Worm (Caenorhabditis elegans): Measurements from ENCODE around the gene str-74.

str-74 gene

ce11 chrX:10274470-10274869, 33.6 kb upstream of the str-74 start:
- TF ChIP-seq zip-4 (GFP tag; optimal IDR thresholded peaks at IDR 0.05) (no peak), pqm-1 (tag; optimal IDR thresholded peaks at IDR 0.05) (no peak), efl-1 (optimal IDR thresholded peaks at IDR 0.05) (no peak), efl-1 (GFP tag; optimal IDR thresholded peaks at IDR 0.05 in 1 of 2) (peak in 1 of 2 experiments; percentile 0), nhr-85 (tag) (no peak)

ce11 chrX:10273392-10273791, 32.6 kb upstream of the str-74 start, which contains the start of gene F41E7.2:
F41E7.2 (plus strand) TSS chrX:10273692.
- TF ChIP-seq nhr-237 (tag; optimal IDR thresholded peaks at IDR 0.05) (no peak), zag-1 (tag; optimal IDR thresholded peaks at IDR 0.05) (no peak), hlh-17 (GFP tag; optimal IDR thresholded peaks at IDR 0.05; ENCODE audit: borderline replicate concordance) (no peak), pag-3 (tag; optimal IDR thresholded peaks at IDR 0.05; ENCODE audit: borderline replicate concordance, insufficient read depth) (no peak), alr-1 (tag; optimal IDR thresholded peaks at IDR 0.05; ENCODE audit: borderline replicate concordance) (no peak), mef-2 (tag; optimal IDR thresholded peaks at IDR 0.05) (no peak), unc-130 (tag; optimal IDR thresholded peaks at IDR 0.05) (no peak), efl-3 (GFP tag; optimal IDR thresholded peaks at IDR 0.05) (no peak), aha-1 (tag; optimal IDR thresholded peaks at IDR 0.05) (no peak), nhr-47 (tag; optimal IDR thresholded peaks at IDR 0.05) (no peak), ceh-63 (GFP tag; optimal IDR thresholded peaks at IDR 0.05) (no peak), isw-1 (GFP tag; IDR thresholded peaks at IDR 0.05) (no peak), mep-1 (tag; optimal IDR thresholded peaks at IDR 0.05) (no peak), xbp-1 (tag; optimal IDR thresholded peaks at IDR 0.05) (no peak)

- TF ChIP-seq efl-3 (GFP tag; optimal IDR thresholded peaks at IDR 0.05) = no peak
- no peak for TF ChIP-seq ets-5 (GFP tag; IDR thresholded peaks at IDR 0.05)
- TF ChIP-seq unc-130 (tag; optimal IDR thresholded peaks at IDR 0.05) = no peak
- TF ChIP-seq ceh-90 (tag; optimal IDR thresholded peaks at IDR 0.05) = no peak
- TF ChIP-seq efl-1 (optimal IDR thresholded peaks at IDR 0.05) = no peak
- TF ChIP-seq efl-1 (GFP tag; optimal IDR thresholded peaks at IDR 0.05 in 1 of 2) = peak in 1 of 2 experiments; percentile 52
- no peak for TF ChIP-seq unc-62 (GFP tag; optimal IDR thresholded peaks at IDR 0.05)
These were observed 21.5 kb upstream of the str-74 start for ce11 chrX:10262299-10262698.

- TF ChIP-seq rnt-1 (tag; optimal IDR thresholded peaks at IDR 0.05) (no peak), zag-1 (tag; optimal IDR thresholded peaks at IDR 0.05) (no peak), ceh-8 (GFP tag; optimal IDR thresholded peaks at IDR 0.05) (no peak), sptf-1 (tag; optimal IDR thresholded peaks at IDR 0.05) (no peak), egl-13 (tag; optimal IDR thresholded peaks at IDR 0.05) (no peak), unc-30 (tag; optimal IDR thresholded peaks at IDR 0.05) (no peak), elt-3 (tag; optimal IDR thresholded peaks at IDR 0.05) (no peak), fkh-10 (GFP tag; optimal IDR thresholded peaks at IDR 0.05) (no peak), nhr-11 (tag; optimal IDR thresholded peaks at IDR 0.05) (no peak), tlp-1 (tag; optimal IDR thresholded peaks at IDR 0.05) (no peak), unc-130 (tag; optimal IDR thresholded peaks at IDR 0.05) (no peak), xbp-1 (tag; optimal IDR thresholded peaks at IDR 0.05) (no peak), ama-1 (optimal IDR thresholded peaks at IDR 0.05) (no peak), nhr-76 (tag; optimal IDR thresholded peaks at IDR 0.05) (no peak), lin-15B (tag; optimal IDR thresholded peaks at IDR 0.05) (no peak), nhr-84 (tag; optimal IDR thresholded peaks at IDR 0.05) (no peak), nhr-47 (tag; optimal IDR thresholded peaks at IDR 0.05) (no peak)
These were observed 19.2 kb upstream of the str-74 start, which contains the start of gene C32A9.1 for ce11 chrX:10260035-10260434. C32A9.1 (minus strand) TSS chrX:10260135.

- TF ChIP-seq zag-1 (tag; optimal IDR thresholded peaks at IDR 0.05) (no peak), ztf-4 (tag; optimal IDR thresholded peaks at IDR 0.05) (no peak), nhr-76 (tag; optimal IDR thresholded peaks at IDR 0.05) (no peak), rnt-1 (tag; optimal IDR thresholded peaks at IDR 0.05) (peak; percentile 46), nhr-20 (tag; optimal IDR thresholded peaks at IDR 0.05) (peak; percentile 9), ceh-90 (tag; optimal IDR thresholded peaks at IDR 0.05) (no peak), ztf-11 (tag; optimal IDR thresholded peaks at IDR 0.05) (no peak), dsc-1 (tag; optimal IDR thresholded peaks at IDR 0.05) (no peak), nhr-19 (GFP tag; conservative IDR thresholded peaks at IDR 0.05) (0 out of 2 replicates have a peak, but pooled peaks have one; percentile 27), unc-130 (tag; optimal IDR thresholded peaks at IDR 0.05) (peak; percentile 30), jun-1 (tag; optimal IDR thresholded peaks at IDR 0.05) (no peak), snu-23 (GFP tag; optimal IDR thresholded peaks at IDR 0.05) (peak; percentile 6), efl-1 (optimal IDR thresholded peaks at IDR 0.05) (no peak), efl-1 (GFP tag; optimal IDR thresholded peaks at IDR 0.05 in 1 of 2) (no peak), nhr-71 (tag; optimal IDR thresholded peaks at IDR 0.05) (peak; percentile 61), lsy-2 (tag; optimal IDR thresholded peaks at IDR 0.05) (peak in 1 of 2 experiments; percentile 8)
These were observed 13.2 kb upstream of the str-74 start for ce11 chrX:10254068-10254467.
